Worm (Caenorhabditis elegans) whole organism, late embryonic: Measurements from ENCODE around the gene hars-1.

Source experiments
- dve-1 ChIP-seq: sonication (generic microtip); optimal IDR thresholded peaks from 2 replicates; lab custom pipeline; 2017; ENCODE audit warnings: antibody characterized with exemption, mild to moderate bottlenecking, missing genetic modification characterization, missing compliant biosample characterization
- fax-1 ChIP-seq: sonication (generic microtip); optimal IDR thresholded peaks from 2 replicates; lab custom pipeline; 2016; ENCODE audit warnings: missing genotype, missing genetic modification characterization, missing compliant biosample characterization
- fkh-6 ChIP-seq: sonication (generic microtip); optimal IDR thresholded peaks from 2 replicates; lab custom pipeline; 2016; ENCODE audit warnings: missing genetic modification characterization, missing compliant biosample characterization
- hlh-8 ChIP-seq: sonication (generic microtip); optimal IDR thresholded peaks from 2 replicates; lab custom pipeline; 2016; ENCODE audit warnings: missing genotype, missing genetic modification characterization, missing compliant biosample characterization
- nfya-1 ChIP-seq: sonication (generic microtip); optimal IDR thresholded peaks from 2 replicates; lab custom pipeline; 2017; ENCODE audit warnings: missing genetic modification characterization, mild to moderate bottlenecking, missing compliant biosample characterization, antibody characterized with exemption, moderate library complexity
- tbx-2 ChIP-seq: sonication (generic microtip); optimal IDR thresholded peaks from 2 replicates; lab custom pipeline; 2016; ENCODE audit warnings: missing genetic modification characterization, missing compliant biosample characterization
- unc-3 ChIP-seq, 2 experiments: fragments of 200-800 bp in 1 of 2; sonication (Bioruptor generic) in 1 of 2; sonication (generic microtip) in 1 of 2; conservative IDR thresholded peaks in 1 of 2; optimal IDR thresholded peaks in 1 of 2; 2 replicates each; pipeline versions ENCODE4 v1.3.6 to Lab custom; 2016 to 2022; ENCODE audit warnings: missing compliant biosample characterization in 2 of 2, missing genetic modification characterization in 2 of 2, missing genetic modification reagents in 1 of 2

- no peak for TF ChIP-seq fax-1 (tag; lab: Kevin White, UChicago)
- TF ChIP-seq tbx-2 (tag; lab: Kevin White, UChicago), result no peak
- TF ChIP-seq fkh-6 (tag; lab: Kevin White, UChicago), result no peak
- TF ChIP-seq nfya-1 (tag; lab: Kevin White, UChicago), result no peak
- no peak for TF ChIP-seq unc-3 (GFP tag; conservative IDR thresholded peaks at IDR 0.05; lab: Robert Waterston, UW)
- no peak for TF ChIP-seq unc-3 (tag; optimal IDR thresholded peaks at IDR 0.05; lab: Kevin White, UChicago)
- TF ChIP-seq hlh-8, result no peak
- no peak for TF ChIP-seq dve-1 (tag; lab: Kevin White, UChicago)
Observed at ce11 chrIV:10810820-10811219, 47.9 kb upstream of the hars-1 start.
